Fruit fly (Drosophila melanogaster) whole organism, larva: ENCODE results near the gene CG16700.
A peak's percentile ranks its signal among the peaks of the same experiment; 100 is the strongest.

ENCODE experiments used
- noc ChIP-seq: fragments of 200-800 bp; sonication (Bioruptor generic); optimal IDR thresholded peaks from 3 replicates; lab custom pipeline; 2019; ENCODE audit warnings: missing biosample characterization, mild to moderate bottlenecking, missing genetic modification characterization, moderate library complexity

CG16700 gene

DNA sequence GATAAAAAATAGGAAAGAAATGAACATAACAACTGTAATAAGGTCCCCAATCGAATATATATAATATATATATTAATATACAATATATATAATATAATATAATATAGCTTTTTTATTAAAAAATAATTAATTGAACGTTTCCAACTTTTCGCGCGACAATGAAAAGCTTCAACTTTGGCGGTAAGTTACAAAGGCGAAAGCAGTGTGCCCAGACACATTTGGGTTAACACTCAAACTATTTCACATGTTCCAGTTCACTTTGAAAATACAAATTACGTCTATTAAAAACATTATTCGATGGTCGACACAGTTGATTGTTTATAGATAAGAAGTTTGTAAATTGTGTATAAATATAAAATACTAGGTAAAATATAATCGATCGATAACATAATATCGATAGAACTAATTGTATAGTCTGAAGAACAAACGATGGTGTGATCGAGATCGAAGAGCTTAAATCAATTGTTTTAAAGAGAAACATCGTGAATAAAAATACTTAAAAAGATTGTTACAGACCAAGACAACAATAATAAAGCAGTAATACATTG lies 14.6 kb downstream of the CG16700 start:
- no peak for TF ChIP-seq noc (tag; lab: Kevin White, UChicago)

DNA sequence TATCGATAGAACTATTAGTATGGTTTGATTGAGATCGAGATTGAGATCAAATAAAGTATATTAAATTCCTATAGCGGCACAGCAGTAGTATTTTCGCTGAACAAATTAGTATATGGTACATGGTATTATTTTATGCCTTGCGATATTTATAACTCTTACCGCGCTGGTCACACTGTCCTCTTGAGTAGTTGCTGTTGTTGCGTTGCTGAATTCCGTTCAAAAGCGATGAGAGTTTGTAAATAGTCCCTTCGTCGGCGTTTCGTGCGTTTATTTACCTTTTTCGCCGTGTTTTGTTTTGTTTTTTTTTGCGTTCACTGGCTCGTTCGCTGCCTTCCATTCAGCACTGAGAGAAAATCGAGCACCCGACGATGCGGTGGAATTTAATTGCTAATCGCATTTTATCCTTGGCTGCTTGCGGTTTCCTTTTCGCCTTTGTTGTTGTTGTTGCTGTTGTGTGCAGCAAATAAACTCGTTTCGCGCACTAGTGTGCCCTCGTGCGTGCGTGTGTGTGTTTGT lies 15.8 kb downstream of the CG16700 start, which contains the start of gene CG5004:
TSS of gene CG5004 (plus strand) at position 182 of the 516 bp plus-strand sequence.
- no peak for TF ChIP-seq noc (tag; lab: Kevin White, UChicago)

DNA sequence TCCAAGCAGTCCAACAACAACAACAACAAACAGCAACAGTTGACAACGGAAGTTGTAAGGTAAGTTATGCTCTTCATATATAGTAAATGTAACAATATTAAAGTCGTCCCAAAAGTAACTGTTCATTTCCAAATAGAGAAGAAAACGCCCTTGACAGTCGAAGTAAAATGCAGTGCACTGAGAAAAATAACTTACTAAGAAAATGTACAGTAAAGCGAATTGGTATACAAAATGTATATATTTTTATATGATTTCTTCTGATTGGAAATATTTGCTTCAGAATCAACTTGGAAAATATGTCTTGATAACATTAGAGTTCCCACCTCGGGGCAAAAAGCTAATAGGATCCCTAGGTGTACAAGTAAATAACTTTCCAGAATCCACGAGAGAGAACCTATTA lies 16.3 kb downstream of the CG16700 start:
- TF ChIP-seq noc (tag; lab: Kevin White, UChicago): no peak

DNA sequence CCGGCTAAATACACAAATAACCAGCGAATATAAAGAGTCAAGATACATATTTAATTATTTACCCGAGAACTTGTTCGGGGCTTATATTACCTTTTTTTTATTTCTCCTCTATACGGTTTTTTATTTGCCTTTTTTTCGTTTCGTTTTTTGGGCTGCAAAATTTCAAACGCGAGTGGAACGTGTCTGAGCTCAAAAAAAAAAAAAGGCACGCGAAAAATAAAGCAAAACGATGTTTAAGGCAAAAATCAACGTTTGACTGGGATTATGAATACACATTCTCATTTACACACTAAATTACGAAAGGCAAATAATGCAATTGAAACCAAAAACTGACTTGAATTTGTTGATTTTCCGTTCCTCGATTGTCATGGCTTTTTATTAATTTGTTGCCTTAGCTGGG lies 18.0 kb downstream of the CG16700 start:
- peak; percentile 22 for TF ChIP-seq noc (tag; lab: Kevin White, UChicago)

DNA sequence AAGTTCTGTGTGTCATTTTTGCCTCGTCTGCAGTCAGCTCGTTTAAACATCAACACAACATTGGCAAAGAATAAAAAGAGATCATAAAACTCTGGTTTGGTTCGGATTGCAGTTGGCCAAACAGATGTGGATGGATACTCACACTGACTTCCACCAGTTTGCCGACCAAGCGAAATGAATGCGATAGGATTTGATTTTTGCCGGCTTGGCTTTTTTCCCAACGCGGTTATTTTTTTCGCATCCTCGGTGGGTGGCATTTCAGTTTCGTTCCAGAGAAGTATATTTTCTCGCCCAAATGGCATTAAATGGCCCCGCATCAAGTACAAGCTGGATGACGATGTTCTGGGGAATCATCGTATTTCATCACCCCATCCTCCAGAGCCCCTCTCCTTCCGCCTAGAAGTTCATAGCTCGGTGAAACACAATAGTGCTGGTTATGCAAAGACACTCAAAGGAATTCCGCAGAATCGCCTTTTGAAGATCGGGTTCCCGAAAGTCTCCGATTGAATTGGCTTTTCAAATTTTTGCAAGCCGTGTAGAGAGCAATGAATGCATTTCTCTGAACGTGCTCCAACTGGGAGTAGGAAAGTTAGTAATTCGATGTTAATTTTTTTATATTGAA lies 19.0 kb downstream of the CG16700 start:
- no peak for TF ChIP-seq noc (tag; lab: Kevin White, UChicago)

DNA sequence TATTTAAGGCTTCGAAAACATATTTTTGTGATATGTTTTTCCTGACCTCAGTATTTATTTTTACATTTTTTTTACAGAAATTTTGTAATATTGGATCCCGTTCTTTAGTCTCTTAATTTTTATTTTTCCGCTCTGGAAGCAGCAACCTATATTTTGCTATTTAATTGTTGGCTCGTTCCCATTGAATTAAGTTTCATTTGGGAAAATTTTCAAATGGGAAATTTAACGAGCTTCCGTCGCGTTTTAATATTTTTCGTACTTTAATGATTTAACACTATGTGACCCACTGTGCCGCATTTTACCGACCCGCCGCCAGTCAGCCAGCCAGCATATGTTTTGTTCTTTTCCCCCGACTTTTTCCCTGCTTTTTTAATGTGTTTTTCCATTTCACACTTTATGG lies 19.6 kb downstream of the CG16700 start:
- TF ChIP-seq noc (tag; lab: Kevin White, UChicago): no peak

DNA sequence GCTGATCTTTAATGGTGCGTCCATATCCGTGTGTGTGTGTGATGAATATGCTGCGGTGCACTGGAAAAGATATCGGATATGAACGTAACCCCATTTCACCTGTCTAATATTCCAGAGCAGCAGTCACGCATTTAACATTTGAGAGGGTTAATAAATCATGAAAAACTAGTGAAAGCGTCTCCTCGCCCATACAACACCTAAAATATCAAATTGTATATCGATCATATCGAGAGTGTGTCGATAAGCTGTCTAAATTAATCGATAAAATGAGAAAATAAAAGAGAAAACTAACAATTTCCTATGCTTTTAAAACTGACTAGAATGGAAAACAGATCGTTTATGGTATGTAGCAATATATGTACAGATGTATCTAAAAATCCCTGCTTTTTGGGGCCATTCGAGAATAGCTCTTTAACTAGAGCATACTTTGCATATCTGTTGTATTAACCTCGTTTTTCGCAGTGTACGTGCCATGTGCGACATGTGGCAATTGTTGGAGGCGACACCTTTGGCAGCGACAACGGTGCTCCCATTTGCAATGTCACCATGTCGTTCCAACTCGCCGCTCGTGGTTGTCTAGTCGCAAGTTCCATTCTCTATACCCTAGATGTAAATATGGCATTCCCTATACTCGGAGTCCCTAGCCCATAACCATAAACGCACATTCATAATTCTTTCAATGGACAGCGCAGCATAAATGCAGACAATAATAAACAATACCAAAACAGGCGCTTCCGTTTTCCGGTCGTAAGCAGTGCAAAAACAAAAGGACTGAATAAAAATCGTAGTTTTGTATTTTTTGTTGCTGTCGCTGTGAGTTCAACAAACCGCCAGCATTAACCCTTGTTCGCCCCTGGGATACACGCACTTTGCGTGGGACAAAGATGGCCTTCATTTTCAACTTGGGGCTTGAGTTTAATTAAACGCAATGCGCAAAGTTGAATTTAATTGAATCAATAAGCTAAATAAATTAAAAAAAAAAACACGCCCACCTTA lies 20.6 kb downstream of the CG16700 start:
- no peak for TF ChIP-seq noc (tag; lab: Kevin White, UChicago)

DNA sequence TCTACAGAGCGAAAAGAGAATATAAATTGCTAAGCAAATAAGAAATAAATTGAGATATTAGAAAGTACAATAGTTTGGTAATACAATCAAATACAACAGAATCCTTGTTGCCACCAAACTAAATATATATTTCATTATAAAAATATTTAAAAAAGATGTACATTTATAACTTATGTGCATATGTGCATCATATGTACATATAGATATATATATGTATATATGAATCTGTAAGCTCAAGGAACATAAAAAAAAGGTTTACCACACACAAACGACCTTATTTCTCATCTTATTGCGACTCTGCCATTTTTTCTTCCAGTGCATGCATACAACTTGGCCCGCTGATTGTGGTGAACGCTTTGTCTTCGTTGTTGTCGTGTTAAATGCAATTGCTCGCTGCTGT lies 21.7 kb downstream of the CG16700 start:
- no peak for TF ChIP-seq noc (tag; lab: Kevin White, UChicago)

DNA sequence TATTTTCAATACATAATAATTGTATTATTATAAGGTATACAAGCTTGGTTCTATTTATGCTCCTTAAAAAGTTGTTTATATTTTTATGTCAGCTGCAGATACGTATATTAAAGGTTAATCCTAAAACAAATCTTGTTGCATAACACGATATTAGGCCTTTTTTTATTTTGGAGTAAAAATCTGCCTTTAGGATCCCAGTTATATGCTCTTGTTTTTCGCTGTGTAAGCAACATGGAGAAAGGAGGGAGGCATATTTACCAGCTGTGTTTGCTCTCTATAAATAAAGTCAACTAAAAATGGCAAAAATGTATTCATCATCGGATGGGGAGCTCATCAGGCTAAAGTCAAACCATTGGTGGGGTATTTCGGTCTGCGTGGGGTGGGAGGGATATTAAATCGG lies 29.9 kb downstream of the CG16700 start:
- peak; percentile 45 for TF ChIP-seq noc (tag; lab: Kevin White, UChicago)

DNA sequence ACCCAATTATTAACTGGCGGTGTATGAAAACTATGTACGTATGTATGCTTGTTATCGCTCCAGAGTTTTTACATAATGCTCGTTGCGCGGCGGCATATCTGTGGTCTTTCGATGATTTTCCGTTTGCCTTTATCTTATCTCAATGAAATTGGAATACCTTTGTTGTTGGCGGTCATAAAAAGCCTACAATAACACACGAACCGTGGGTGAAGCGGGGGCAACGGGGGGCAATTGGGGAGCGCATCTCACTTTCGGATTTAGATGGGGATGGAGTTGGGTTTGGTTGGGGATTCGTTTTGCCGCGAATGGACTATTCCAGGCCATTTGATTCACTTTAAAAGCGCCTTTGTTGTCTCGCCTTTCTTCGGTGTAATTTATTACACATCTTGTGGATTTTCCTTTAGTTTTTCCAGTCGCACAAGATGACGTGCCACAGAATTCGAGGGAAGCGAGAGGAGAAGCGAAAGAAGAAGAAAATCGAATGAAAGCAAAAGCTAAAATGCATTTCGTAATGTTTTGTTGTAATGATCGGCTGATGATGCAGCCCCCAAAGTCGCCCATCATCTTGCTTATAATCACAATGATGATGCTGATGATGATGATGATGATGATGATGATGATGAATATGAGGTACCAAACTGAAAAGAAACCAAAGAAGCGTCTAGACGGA lies 30.9 kb downstream of the CG16700 start:
- no peak for TF ChIP-seq noc (tag; lab: Kevin White, UChicago)

DNA sequence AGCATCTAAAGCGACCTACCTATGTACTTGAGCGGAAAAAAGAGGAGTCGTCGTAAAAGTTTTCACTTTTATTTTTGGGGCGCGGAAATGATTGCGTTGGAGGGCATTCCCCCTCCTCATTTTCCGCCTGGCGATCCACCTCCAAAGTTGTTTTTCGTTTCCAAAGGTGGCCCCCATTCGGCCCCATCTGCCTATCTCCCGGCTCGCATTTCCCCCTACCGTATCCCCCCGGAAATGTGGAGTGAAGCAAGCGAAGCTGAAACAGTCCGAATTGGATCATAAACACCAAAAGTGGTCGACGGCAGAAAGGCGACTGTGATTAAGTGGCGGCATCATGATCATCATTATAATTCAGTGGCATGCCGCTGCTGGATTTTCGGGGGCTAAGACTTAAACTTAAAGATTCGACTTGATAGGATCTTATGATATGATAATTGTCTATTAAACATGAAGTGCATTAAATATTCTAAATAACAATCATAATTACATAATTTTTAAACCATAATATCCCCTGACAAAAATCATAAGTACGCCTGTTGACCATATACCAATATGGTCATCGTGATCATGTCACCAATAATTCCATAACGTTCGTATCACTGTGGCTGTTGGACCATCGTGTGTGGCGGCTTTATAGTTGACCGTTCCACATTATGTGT lies 32.0 kb downstream of the CG16700 start:
- TF ChIP-seq noc (tag; lab: Kevin White, UChicago): peak; percentile 81

DNA sequence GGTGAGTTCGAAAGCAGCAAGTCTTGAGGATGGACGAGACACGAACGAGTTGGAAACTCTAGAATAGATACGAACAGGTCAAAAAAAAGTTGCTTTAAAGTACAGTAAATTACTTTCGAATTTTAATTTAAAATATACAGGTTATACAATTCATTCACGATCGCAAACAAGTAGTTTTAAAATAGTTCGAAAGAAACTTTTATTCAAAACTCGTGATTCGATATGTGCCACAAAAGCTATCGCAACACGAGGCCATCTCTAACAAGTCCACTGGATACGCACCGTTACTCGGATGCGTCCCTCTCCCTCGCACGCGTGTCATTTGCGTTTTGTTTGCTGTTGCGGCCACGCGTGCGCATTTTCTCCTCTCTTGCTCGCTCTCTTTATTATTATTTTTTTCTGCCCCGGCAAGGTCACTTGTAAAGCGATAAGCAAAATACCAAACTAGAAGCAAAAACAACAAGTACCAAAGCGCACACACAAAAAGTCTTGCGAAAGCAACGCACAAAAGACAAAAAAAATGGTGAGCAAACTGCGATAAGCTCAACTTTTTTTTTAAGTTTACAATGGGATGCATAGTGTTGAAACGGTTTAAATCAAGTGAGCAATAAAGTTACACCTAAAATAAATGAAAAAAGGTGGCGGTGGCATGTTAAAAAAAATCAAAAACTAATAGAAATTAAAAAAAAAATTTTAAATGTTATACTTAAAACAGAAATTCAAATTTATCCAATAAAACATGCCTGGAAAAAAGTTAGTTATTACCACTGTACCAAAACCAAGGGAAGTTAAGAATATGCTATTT lies 33.6 kb downstream of the CG16700 start:
- TF ChIP-seq noc (tag; lab: Kevin White, UChicago): peak; percentile 62

DNA sequence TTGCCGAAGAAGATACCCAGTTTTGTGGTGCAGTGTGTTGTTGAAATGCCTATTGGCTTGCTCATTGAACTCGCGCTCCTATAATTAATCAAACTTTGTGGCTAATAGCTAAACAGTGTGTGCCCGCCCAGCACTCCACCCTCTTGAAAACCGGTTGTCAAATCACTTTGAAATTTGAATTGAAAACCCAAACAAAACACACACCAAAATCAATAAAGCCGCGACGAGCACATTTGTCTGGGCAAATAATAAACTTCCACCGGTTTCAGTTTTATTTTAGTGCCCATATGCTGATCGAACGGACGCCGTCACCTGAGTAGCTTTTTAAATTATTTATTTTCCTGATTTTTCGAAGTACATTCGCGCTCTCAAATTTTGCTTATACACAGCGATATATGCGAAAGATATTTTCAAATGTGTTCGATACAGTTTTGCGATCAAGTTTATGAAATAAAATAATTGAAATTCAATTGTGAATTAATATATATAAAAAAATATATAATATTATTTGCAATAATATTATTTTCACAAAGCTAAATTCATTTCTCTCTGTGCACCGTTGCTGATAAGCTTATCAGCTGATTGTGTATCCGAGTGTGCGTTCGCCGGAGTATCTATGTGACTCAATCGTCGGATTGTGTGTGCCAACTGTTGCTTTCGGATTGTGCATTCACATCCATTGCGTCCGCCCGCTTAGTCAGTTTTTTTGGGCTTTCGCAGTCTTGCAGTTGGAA lies 38.2 kb downstream of the CG16700 start:
- TF ChIP-seq noc (tag; lab: Kevin White, UChicago): peak; percentile 92
